Comparison of ENCODE assay signal across 1 fruit fly cellular context in genomic region chr3R:16253427-16253883, dm6.
A peak's percentile ranks its signal among the peaks of the same experiment; 100 is the strongest.
TF ChIP-seq lines count a peak whose summit lies in the region.

No protein-coding gene starts in this region.

TF ChIP-seq in whole organism, embryonic, 481 proteins besides CTCF, POLR2A, EP300 and RAD21 (continued from another document and continues in another):
- TF ChIP-seq CG11696 (GFP tag; IDR thresholded peaks at IDR 0.05; lab: Robert Waterston, UW) = no peak
- peak in 1 of 2 experiments; percentile 38 for TF ChIP-seq Hr78 (GFP tag; optimal IDR thresholded peaks at IDR 0.05; lab: Kevin White, UChicago)
- peak; percentile 29 for TF ChIP-seq CG17568 (GFP tag; optimal IDR thresholded peaks at IDR 0.05; lab: Kevin White, UChicago)
- no peak for TF ChIP-seq tna (GFP tag; IDR thresholded peaks at IDR 0.05; lab: Robert Waterston, UW; ENCODE audit: partially characterized antibody)
- TF ChIP-seq gcm2 (GFP tag; optimal IDR thresholded peaks at IDR 0.05; lab: Kevin White, UChicago) = no peak
- peak; percentile 76 for TF ChIP-seq CG14710 (tag; optimal IDR thresholded peaks at IDR 0.05; lab: Kevin White, UChicago)
- no peak for TF ChIP-seq Myb (GFP tag; optimal IDR thresholded peaks at IDR 0.05; lab: Kevin White, UChicago)
- peak; percentile 8 for TF ChIP-seq CG2202 (tag; optimal IDR thresholded peaks at IDR 0.05; lab: Kevin White, UChicago)
- TF ChIP-seq CG15479 (GFP tag; optimal IDR thresholded peaks at IDR 0.05; lab: Kevin White, UChicago) = no peak
- peak; percentile 72 for TF ChIP-seq unpg (GFP tag; optimal IDR thresholded peaks at IDR 0.05; lab: Kevin White, UChicago)
- peak; percentile 78 for TF ChIP-seq fd96Cb (tag; optimal IDR thresholded peaks at IDR 0.05; lab: Kevin White, UChicago)
- TF ChIP-seq Fer2 (tag; optimal IDR thresholded peaks at IDR 0.05; lab: Kevin White, UChicago) = peak; percentile 55
- no peak for TF ChIP-seq Mad (GFP tag; optimal IDR thresholded peaks at IDR 0.05; lab: Kevin White, UChicago)
- TF ChIP-seq dati (GFP tag; IDR thresholded peaks at IDR 0.05; lab: Robert Waterston, UW) = no peak
- no peak for TF ChIP-seq CG11247 (GFP tag; IDR thresholded peaks at IDR 0.05; lab: Robert Waterston, UW)
- TF ChIP-seq eve (GFP tag; optimal IDR thresholded peaks at IDR 0.05; lab: Kevin White, UChicago) = no peak
- TF ChIP-seq Kr (GFP tag; optimal IDR thresholded peaks at IDR 0.05; lab: Kevin White, UChicago) = no peak
- no peak for TF ChIP-seq CG9797 (GFP tag; optimal IDR thresholded peaks at IDR 0.05; lab: Kevin White, UChicago)
- peak; percentile 84 for TF ChIP-seq CG10979 (tag; optimal IDR thresholded peaks at IDR 0.05; lab: Kevin White, UChicago)
- TF ChIP-seq Dip2 (GFP tag; IDR thresholded peaks at IDR 0.05; lab: Robert Waterston, UW) = no peak
- TF ChIP-seq Atf-2 (GFP tag; optimal IDR thresholded peaks at IDR 0.05; lab: Kevin White, UChicago) = no peak
- TF ChIP-seq phol (tag; optimal IDR thresholded peaks at IDR 0.05; lab: Kevin White, UChicago) = peak; percentile 86
- TF ChIP-seq stwl (tag; optimal IDR thresholded peaks at IDR 0.05; lab: Kevin White, UChicago) = no peak
- TF ChIP-seq Usf (GFP tag; optimal IDR thresholded peaks at IDR 0.05; lab: Kevin White, UChicago) = peak; percentile 60
- peak; percentile 57 for TF ChIP-seq CG10462 (GFP tag; optimal IDR thresholded peaks at IDR 0.05; lab: Kevin White, UChicago)
- peak in 1 of 2 experiments; percentile 74 for TF ChIP-seq Eip74EF (GFP tag; optimal IDR thresholded peaks at IDR 0.05; lab: Kevin White, UChicago)
- TF ChIP-seq dm (GFP tag; optimal IDR thresholded peaks at IDR 0.05; lab: Kevin White, UChicago) = no peak
- no peak for TF ChIP-seq B-H1 (GFP tag; IDR thresholded peaks at IDR 0.05; lab: Robert Waterston, UW)
- peak; percentile 72 for TF ChIP-seq caup (GFP tag; optimal IDR thresholded peaks at IDR 0.05; lab: Kevin White, UChicago; ENCODE audit: severe bottlenecking)
- peak; percentile 53 for TF ChIP-seq CG8281 (tag; optimal IDR thresholded peaks at IDR 0.05; lab: Kevin White, UChicago)
- peak; percentile 71 for TF ChIP-seq ATbp (GFP tag; optimal IDR thresholded peaks at IDR 0.05; lab: Kevin White, UChicago)
- TF ChIP-seq CG1602 (GFP tag; optimal IDR thresholded peaks at IDR 0.05; lab: Kevin White, UChicago) = peak; percentile 62
- TF ChIP-seq nerfin-1 (tag; optimal IDR thresholded peaks at IDR 0.05; lab: Kevin White, UChicago) = peak; percentile 74
- TF ChIP-seq Dek (tag; optimal IDR thresholded peaks at IDR 0.05; lab: Kevin White, UChicago) = peak; percentile 49
- peak; percentile 8 for TF ChIP-seq CG7928 (GFP tag; optimal IDR thresholded peaks at IDR 0.05; lab: Kevin White, UChicago)
- peak; percentile 70 for TF ChIP-seq sug (tag; optimal IDR thresholded peaks at IDR 0.05; lab: Kevin White, UChicago)
- peak; percentile 87 for TF ChIP-seq odd (GFP tag; optimal IDR thresholded peaks at IDR 0.05; lab: Kevin White, UChicago)
- no peak for TF ChIP-seq CG9876 (GFP tag; optimal IDR thresholded peaks at IDR 0.05; lab: Kevin White, UChicago)
- TF ChIP-seq Ptx1 (GFP tag; IDR thresholded peaks at IDR 0.05; lab: Robert Waterston, UW) = no peak
- TF ChIP-seq crc (GFP tag; optimal IDR thresholded peaks at IDR 0.05; lab: Kevin White, UChicago) = no peak
- no peak for TF ChIP-seq CG14441 (GFP tag; IDR thresholded peaks at IDR 0.05; lab: Robert Waterston, UW)
- peak; percentile 67 for TF ChIP-seq dmrt11E (tag; optimal IDR thresholded peaks at IDR 0.05; lab: Kevin White, UChicago)
- TF ChIP-seq CG16815 (GFP tag; optimal IDR thresholded peaks at IDR 0.05; lab: Kevin White, UChicago) = peak; percentile 70
- peak; percentile 49 for TF ChIP-seq zen (tag; optimal IDR thresholded peaks at IDR 0.05; lab: Kevin White, UChicago)
- TF ChIP-seq B-H2 (GFP tag; optimal IDR thresholded peaks at IDR 0.05; lab: Kevin White, UChicago) = no peak
- peak; percentile 34 for TF ChIP-seq psq (GFP tag; optimal IDR thresholded peaks at IDR 0.05; lab: Kevin White, UChicago)
- TF ChIP-seq CG5953 (GFP tag; IDR thresholded peaks at IDR 0.05; lab: Robert Waterston, UW) = no peak
- no peak for TF ChIP-seq CG1792 (GFP tag; optimal IDR thresholded peaks at IDR 0.05; lab: Kevin White, UChicago)
- no peak for TF ChIP-seq chn (GFP tag; optimal IDR thresholded peaks at IDR 0.05; lab: Kevin White, UChicago)
- no peak for TF ChIP-seq zf30C (GFP tag; optimal IDR thresholded peaks at IDR 0.05; lab: Kevin White, UChicago)
- TF ChIP-seq CG2889 (GFP tag; IDR thresholded peaks at IDR 0.05; lab: Robert Waterston, UW) = no peak
- TF ChIP-seq CG2120 (GFP tag; optimal IDR thresholded peaks at IDR 0.05; lab: Kevin White, UChicago) = peak; percentile 64
- no peak for TF ChIP-seq Lhr (GFP tag; optimal IDR thresholded peaks at IDR 0.05; lab: Kevin White, UChicago)
- no peak for TF ChIP-seq CG12769 (tag; optimal IDR thresholded peaks at IDR 0.05; lab: Kevin White, UChicago)
- no peak for TF ChIP-seq Trl (optimal IDR thresholded peaks at IDR 0.05; lab: Kevin White, UChicago)
- TF ChIP-seq Trl (GFP tag; optimal IDR thresholded peaks at IDR 0.05; lab: Kevin White, UChicago) = no peak
- TF ChIP-seq gro (GFP tag; optimal IDR thresholded peaks at IDR 0.05; lab: Kevin White, UChicago) = no peak
- peak; percentile 90 for TF ChIP-seq CG18619 (GFP tag; optimal IDR thresholded peaks at IDR 0.05; lab: Kevin White, UChicago)
- TF ChIP-seq Dll (GFP tag; IDR thresholded peaks at IDR 0.05; lab: Robert Waterston, UW; ENCODE audit: partially characterized antibody) = no peak
- no peak for TF ChIP-seq gfzf (GFP tag; optimal IDR thresholded peaks at IDR 0.05; lab: Kevin White, UChicago)
- TF ChIP-seq H2.0 (GFP tag; IDR thresholded peaks at IDR 0.05; lab: Robert Waterston, UW) = no peak
- peak; percentile 86 for TF ChIP-seq BtbVII (GFP tag; optimal IDR thresholded peaks at IDR 0.05; lab: Kevin White, UChicago)
- TF ChIP-seq CG8290 (GFP tag; optimal IDR thresholded peaks at IDR 0.05; lab: Kevin White, UChicago) = peak; percentile 25
- TF ChIP-seq CG8290 (tag; optimal IDR thresholded peaks at IDR 0.05; lab: Kevin White, UChicago) = no peak
- TF ChIP-seq Ets97D (GFP tag; optimal IDR thresholded peaks at IDR 0.05; lab: Kevin White, UChicago) = no peak
- no peak for TF ChIP-seq Sry-δ (GFP tag; optimal IDR thresholded peaks at IDR 0.05; lab: Kevin White, UChicago)
- TF ChIP-seq NC2α (GFP tag; optimal IDR thresholded peaks at IDR 0.05; lab: Kevin White, UChicago) = no peak
- no peak for TF ChIP-seq Antp (GFP tag; optimal IDR thresholded peaks at IDR 0.05; lab: Kevin White, UChicago)
- peak; percentile 78 for TF ChIP-seq CG10267 (tag; optimal IDR thresholded peaks at IDR 0.05; lab: Kevin White, UChicago)
- peak in 1 of 2 experiments; percentile 27 for TF ChIP-seq crp (GFP tag; optimal IDR thresholded peaks at IDR 0.05; lab: Kevin White, UChicago)
- no peak for TF ChIP-seq CG16863 (GFP tag; optimal IDR thresholded peaks at IDR 0.05; lab: Kevin White, UChicago)
- TF ChIP-seq sd (tag; optimal IDR thresholded peaks at IDR 0.05; lab: Kevin White, UChicago) = no peak
- no peak for TF ChIP-seq CG16779 (GFP tag; IDR thresholded peaks at IDR 0.05; lab: Robert Waterston, UW)
- TF ChIP-seq fd102C (GFP tag; optimal IDR thresholded peaks at IDR 0.05; lab: Kevin White, UChicago) = no peak
- peak; percentile 77 for TF ChIP-seq CG11504 (tag; optimal IDR thresholded peaks at IDR 0.05; lab: Kevin White, UChicago)
- TF ChIP-seq CG32532 (GFP tag; IDR thresholded peaks at IDR 0.05; lab: Robert Waterston, UW) = no peak
- no peak for TF ChIP-seq pb (GFP tag; optimal IDR thresholded peaks at IDR 0.05; lab: Kevin White, UChicago)
- no peak for TF ChIP-seq gt (GFP tag; IDR thresholded peaks at IDR 0.05; lab: Robert Waterston, UW)
- no peak for TF ChIP-seq shn (GFP tag; optimal IDR thresholded peaks at IDR 0.05; lab: Kevin White, UChicago)
- TF ChIP-seq jumu (GFP tag; optimal IDR thresholded peaks at IDR 0.05; lab: Kevin White, UChicago) = no peak
- no peak for TF ChIP-seq sob (GFP tag; IDR thresholded peaks at IDR 0.05; lab: Robert Waterston, UW)
- TF ChIP-seq otp (GFP tag; IDR thresholded peaks at IDR 0.05; lab: Robert Waterston, UW) = no peak
- TF ChIP-seq CG4707 (GFP tag; optimal IDR thresholded peaks at IDR 0.05; lab: Kevin White, UChicago) = peak; percentile 81
- TF ChIP-seq bbx (GFP tag; IDR thresholded peaks at IDR 0.05; lab: Robert Waterston, UW; ENCODE audit: partially characterized antibody) = no peak
- TF ChIP-seq hbn (GFP tag; IDR thresholded peaks at IDR 0.05; lab: Robert Waterston, UW; ENCODE audit: partially characterized antibody) = no peak
- peak; percentile 80 for TF ChIP-seq Nf-YC (tag; optimal IDR thresholded peaks at IDR 0.05; lab: Kevin White, UChicago)
- TF ChIP-seq CG1832 (GFP tag; optimal IDR thresholded peaks at IDR 0.05; lab: Kevin White, UChicago) = no peak
- TF ChIP-seq ro (GFP tag; IDR thresholded peaks at IDR 0.05; lab: Robert Waterston, UW) = no peak
- TF ChIP-seq oc (tag; optimal IDR thresholded peaks at IDR 0.05; lab: Kevin White, UChicago) = no peak
- TF ChIP-seq CG2875 (GFP tag; optimal IDR thresholded peaks at IDR 0.05; lab: Kevin White, UChicago) = peak; percentile 59
- no peak for TF ChIP-seq Camta (GFP tag; optimal IDR thresholded peaks at IDR 0.05; lab: Kevin White, UChicago)
- no peak for TF ChIP-seq MTF-1 (GFP tag; optimal IDR thresholded peaks at IDR 0.05; lab: Kevin White, UChicago; ENCODE audit: borderline replicate concordance)
- peak; percentile 23 for TF ChIP-seq gcm (GFP tag; optimal IDR thresholded peaks at IDR 0.05; lab: Kevin White, UChicago)
- TF ChIP-seq ash1 (GFP tag; optimal IDR thresholded peaks at IDR 0.05; lab: Kevin White, UChicago) = no peak
- peak; percentile 85 for TF ChIP-seq CG18599 (GFP tag; optimal IDR thresholded peaks at IDR 0.05; lab: Kevin White, UChicago)
- no peak for TF ChIP-seq maf-S (GFP tag; optimal IDR thresholded peaks at IDR 0.05; lab: Kevin White, UChicago)
- no peak for TF ChIP-seq ci (GFP tag; IDR thresholded peaks at IDR 0.05; lab: Robert Waterston, UW)
- TF ChIP-seq Side (GFP tag; optimal IDR thresholded peaks at IDR 0.05; lab: Kevin White, UChicago) = no peak
- peak; percentile 15 for TF ChIP-seq CG34376 (GFP tag; optimal IDR thresholded peaks at IDR 0.05; lab: Kevin White, UChicago)
- TF ChIP-seq ranshi (GFP tag; IDR thresholded peaks at IDR 0.05; lab: Robert Waterston, UW) = no peak
- TF ChIP-seq ara (GFP tag; IDR thresholded peaks at IDR 0.05; lab: Robert Waterston, UW) = no peak
- TF ChIP-seq CG12219 (GFP tag; optimal IDR thresholded peaks at IDR 0.05; lab: Kevin White, UChicago) = peak; percentile 8
- TF ChIP-seq Adf1 (GFP tag; IDR thresholded peaks at IDR 0.05; lab: Robert Waterston, UW) = no peak
- TF ChIP-seq Optix (GFP tag; IDR thresholded peaks at IDR 0.05; lab: Robert Waterston, UW) = no peak
- TF ChIP-seq CG2199 (GFP tag; IDR thresholded peaks at IDR 0.05; lab: Robert Waterston, UW) = no peak
- no peak for TF ChIP-seq Rfx (GFP tag; IDR thresholded peaks at IDR 0.05; lab: Robert Waterston, UW)
- TF ChIP-seq CG12391 (tag; optimal IDR thresholded peaks at IDR 0.05; lab: Kevin White, UChicago) = peak; percentile 84
- no peak for TF ChIP-seq Xrp1 (GFP tag; IDR thresholded peaks at IDR 0.05; lab: Robert Waterston, UW)
- peak; percentile 67 for TF ChIP-seq Jarid2 (GFP tag; optimal IDR thresholded peaks at IDR 0.05; lab: Kevin White, UChicago)
- TF ChIP-seq disco-r (GFP tag; optimal IDR thresholded peaks at IDR 0.05; lab: Kevin White, UChicago) = no peak
- TF ChIP-seq CG6654 (GFP tag; optimal IDR thresholded peaks at IDR 0.05; lab: Kevin White, UChicago) = peak; percentile 58
- no peak for TF ChIP-seq CG16813 (GFP tag; IDR thresholded peaks at IDR 0.05; lab: Robert Waterston, UW; ENCODE audit: partially characterized antibody)
- TF ChIP-seq H15 (GFP tag; IDR thresholded peaks at IDR 0.05; lab: Robert Waterston, UW) = no peak
- TF ChIP-seq CG34224 (GFP tag; IDR thresholded peaks at IDR 0.05; lab: Robert Waterston, UW; ENCODE audit: partially characterized antibody) = no peak
- no peak for TF ChIP-seq Elba2 (GFP tag; optimal IDR thresholded peaks at IDR 0.05; lab: Kevin White, UChicago)
- no peak for TF ChIP-seq Lpt (GFP tag; optimal IDR thresholded peaks at IDR 0.05; lab: Kevin White, UChicago)
- no peak for TF ChIP-seq sens-2 (GFP tag; IDR thresholded peaks at IDR 0.05; lab: Robert Waterston, UW)
- no peak for TF ChIP-seq schlank (tag; optimal IDR thresholded peaks at IDR 0.05; lab: Kevin White, UChicago)
- TF ChIP-seq inv (GFP tag; IDR thresholded peaks at IDR 0.05; lab: Robert Waterston, UW; ENCODE audit: partially characterized antibody) = no peak
- no peak for TF ChIP-seq Atf6 (GFP tag; IDR thresholded peaks at IDR 0.05; lab: Robert Waterston, UW)
- peak; percentile 8 for TF ChIP-seq CG4854 (GFP tag; optimal IDR thresholded peaks at IDR 0.05; lab: Kevin White, UChicago)
- TF ChIP-seq esg (GFP tag; conservative IDR thresholded peaks at IDR 0.05; lab: Robert Waterston, UW) = no peak
- TF ChIP-seq CG7745 (tag; optimal IDR thresholded peaks at IDR 0.05; lab: Kevin White, UChicago) = no peak
- no peak for TF ChIP-seq mld (GFP tag; IDR thresholded peaks at IDR 0.05; lab: Robert Waterston, UW; ENCODE audit: partially characterized antibody)
- no peak for TF ChIP-seq toy (GFP tag; IDR thresholded peaks at IDR 0.05; lab: Robert Waterston, UW)
- TF ChIP-seq Stat92E (GFP tag; optimal IDR thresholded peaks at IDR 0.05; lab: Kevin White, UChicago) = no peak
- peak; percentile 59 for TF ChIP-seq Max (GFP tag; optimal IDR thresholded peaks at IDR 0.05; lab: Kevin White, UChicago)
- no peak for TF ChIP-seq CG6689 (GFP tag; IDR thresholded peaks at IDR 0.05; lab: Robert Waterston, UW)
- no peak for TF ChIP-seq Oaz (GFP tag; IDR thresholded peaks at IDR 0.05; lab: Robert Waterston, UW)
- TF ChIP-seq Aef1 (GFP tag; IDR thresholded peaks at IDR 0.05; lab: Robert Waterston, UW) = no peak
- TF ChIP-seq zen2 (GFP tag; IDR thresholded peaks at IDR 0.05; lab: Robert Waterston, UW; ENCODE audit: partially characterized antibody) = no peak
- peak in 1 of 2 experiments; percentile 24 for TF ChIP-seq insv (GFP tag; optimal IDR thresholded peaks at IDR 0.05; lab: Kevin White, UChicago)
- TF ChIP-seq CG3163 (GFP tag; optimal IDR thresholded peaks at IDR 0.05; lab: Kevin White, UChicago) = no peak
- TF ChIP-seq trh (GFP tag; optimal IDR thresholded peaks at IDR 0.05; lab: Kevin White, UChicago) = peak; percentile 32
- no peak for TF ChIP-seq CG3995 (GFP tag; optimal IDR thresholded peaks at IDR 0.05; lab: Kevin White, UChicago)
- TF ChIP-seq CG33213 (GFP tag; optimal IDR thresholded peaks at IDR 0.05; lab: Kevin White, UChicago) = no peak
- TF ChIP-seq CG42726 (GFP tag; IDR thresholded peaks at IDR 0.05; lab: Robert Waterston, UW; ENCODE audit: partially characterized antibody) = no peak
